Worm (Caenorhabditis elegans) whole organism, L1 larva: ENCODE data around the gene dhs-23.

Source experiments
- lir-3 ChIP-seq: sonication (generic microtip); optimal IDR thresholded peaks from 2 replicates; lab custom pipeline; 2016; ENCODE audit warnings: mild to moderate bottlenecking, missing genetic modification characterization, moderate library complexity, missing compliant biosample characterization; ENCODE audit not compliant: poor library complexity
- mep-1 ChIP-seq: fragments of 150-350 bp; optimal IDR thresholded peaks from 2 replicates; lab custom pipeline; 2014; ENCODE audit warnings: missing biosample characterization, missing genetic modification characterization
- pag-3 ChIP-seq: sonication (generic microtip); optimal IDR thresholded peaks from 2 replicates; lab custom pipeline; 2017; ENCODE audit warnings: missing genetic modification characterization, mild to moderate bottlenecking, missing compliant biosample characterization, antibody characterized with exemption, borderline replicate concordance; ENCODE audit not compliant: insufficient read depth
- unc-98 ChIP-seq: fragments of 200-800 bp; sonication (Bioruptor generic); IDR thresholded peaks from 2 replicates; pipeline ENCODE4 v1.3.6; 2022; ENCODE audit warnings: missing genetic modification characterization, missing compliant biosample characterization
- ztf-4 ChIP-seq: fragments of 150-350 bp; optimal IDR thresholded peaks from 2 replicates; lab custom pipeline; 2014; ENCODE audit warnings: missing biosample characterization, missing genetic modification characterization

DNA sequence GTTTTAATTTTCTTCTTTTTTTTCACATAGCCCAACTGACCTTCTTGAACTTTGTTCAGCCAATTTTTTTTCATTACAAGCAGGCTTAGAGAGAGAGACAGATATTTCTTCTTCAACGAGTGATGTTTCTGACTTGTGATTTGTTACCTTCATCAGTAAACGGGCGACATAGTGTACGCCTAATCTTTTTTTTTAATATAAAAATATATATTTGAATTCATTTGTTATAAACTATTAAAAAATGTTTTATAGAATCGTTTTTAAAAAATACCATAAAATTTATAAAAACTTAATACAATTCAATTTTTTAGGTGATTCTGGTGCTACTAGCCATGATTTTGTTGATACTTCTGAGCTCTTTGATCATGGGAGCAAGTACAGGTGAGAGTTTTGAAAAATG, 36.8 kb downstream of the dhs-23 start, which contains the start of gene T06E6.10:
- no peak for TF ChIP-seq lir-3 (tag; lab: Kevin White, UChicago)
- no peak for TF ChIP-seq mep-1
- no peak for TF ChIP-seq ztf-4 (tag; lab: Kevin White, UChicago)
- TF ChIP-seq unc-98 (GFP tag; lab: Robert Waterston, UW): no peak
- TF ChIP-seq pag-3: no peak
